Fruit fly (Drosophila melanogaster) Kc167 (cell line): Measurements from ENCODE around the gene Fadd.

ENCODE experiments used
- Sin3A ChIP-seq: fragments of >200 bp; optimal IDR thresholded peaks from 2 replicates; lab custom pipeline; 2018; ENCODE audit warnings: missing external identifiers
- h ChIP-seq: fragments of >200 bp; optimal IDR thresholded peaks from 3 replicates; lab custom pipeline; 2018; ENCODE audit warnings: missing external identifiers
- psq ChIP-seq: fragments of >200 bp; optimal IDR thresholded peaks from 2 replicates; lab custom pipeline; 2017; ENCODE audit warnings: missing external identifiers

dm6 chr3R:22053740-22054139, 19.5 kb downstream of the Fadd start:
- TF ChIP-seq Sin3A (lab: Kevin White, UChicago): no peak
- TF ChIP-seq psq (lab: Kevin White, UChicago): no peak
- TF ChIP-seq h (lab: Kevin White, UChicago): no peak
